Worm (Caenorhabditis elegans): ENCODE data around the gene B0410.1.

Gene B0410.1

DNA sequence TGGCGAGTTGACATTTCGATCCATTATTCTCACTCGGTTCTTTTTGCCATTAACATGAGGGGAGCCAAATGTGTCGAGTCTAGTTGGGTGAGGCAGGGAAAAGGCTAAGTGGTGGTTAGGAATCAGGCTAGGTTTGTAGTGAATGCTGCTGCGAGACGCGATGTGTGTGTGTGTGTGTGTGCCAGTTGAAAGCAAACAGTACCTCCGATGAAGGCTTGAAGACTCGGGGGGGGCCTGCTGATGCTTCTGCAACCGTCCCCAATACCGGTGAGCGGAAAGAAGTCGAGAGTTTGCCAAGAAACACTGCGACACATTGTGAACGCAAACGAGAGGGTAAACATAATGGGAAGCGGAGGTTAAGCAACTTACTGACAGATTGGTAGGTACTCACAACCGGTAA lies 23.3 kb upstream of the B0410.1 start, which contains the start of gene F53B3.3:
TSS of gene F53B3.3 (minus strand) at position 101 of the 400 bp plus-strand sequence.
- TF ChIP-seq B0019.2 (GFP tag; conservative IDR thresholded peaks at IDR 0.05) (no peak), sptf-2 (GFP tag; optimal IDR thresholded peaks at IDR 0.05) (no peak), F22D6.2 (tag; optimal IDR thresholded peaks at IDR 0.05) (no peak)

DNA sequence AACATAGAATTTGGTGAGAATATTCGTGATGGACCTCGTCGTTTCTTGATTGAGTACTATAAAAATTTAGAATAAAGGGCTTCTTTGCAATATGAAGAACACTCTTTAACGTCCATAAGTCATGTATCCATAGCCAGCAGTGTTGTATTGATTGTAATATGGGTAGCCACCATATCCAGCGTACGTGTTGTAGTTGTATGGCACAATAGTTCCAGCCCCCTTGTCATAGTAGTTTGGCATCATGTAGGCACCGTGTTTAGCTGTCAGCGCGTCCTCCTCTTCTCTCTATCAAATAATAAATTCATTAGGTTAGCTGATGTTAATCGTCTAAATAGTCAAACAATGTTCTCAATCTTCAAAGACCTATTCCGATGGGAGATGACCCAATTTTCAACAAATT lies 21.1 kb upstream of the B0410.1 start:
- TF ChIP-seq mel-28 (tag; optimal IDR thresholded peaks at IDR 0.05; ENCODE audit: borderline replicate concordance) (no peak), snpc-3.4 (tag; optimal IDR thresholded peaks at IDR 0.05) (no peak), B0261.1 (tag; optimal IDR thresholded peaks at IDR 0.05) (no peak), somi-1 (GFP tag; optimal IDR thresholded peaks at IDR 0.05) (no peak), sptf-2 (GFP tag; optimal IDR thresholded peaks at IDR 0.05) (no peak), F57A8.1 (GFP tag; optimal IDR thresholded peaks at IDR 0.05) (no peak), Y56A3A.18 (GFP tag; IDR thresholded peaks at IDR 0.05) (no peak), rcor-1 (GFP tag; IDR thresholded peaks at IDR 0.05) (no peak), F52B5.7 (tag; optimal IDR thresholded peaks at IDR 0.05) (no peak), cebp-1 (GFP tag; IDR thresholded peaks at IDR 0.05) (no peak), cebp-1 (tag; optimal IDR thresholded peaks at IDR 0.05) (no peak), hsf-1 (GFP tag; IDR thresholded peaks at IDR 0.05) (no peak), F57C9.4 (tag; optimal IDR thresholded peaks at IDR 0.05) (no peak), Y79H2A.3 (GFP tag; conservative IDR thresholded peaks at IDR 0.05) (no peak), pha-4 (tag; optimal IDR thresholded peaks at IDR 0.05) (no peak), sea-2 (GFP tag; IDR thresholded peaks at IDR 0.05) (no peak)

DNA sequence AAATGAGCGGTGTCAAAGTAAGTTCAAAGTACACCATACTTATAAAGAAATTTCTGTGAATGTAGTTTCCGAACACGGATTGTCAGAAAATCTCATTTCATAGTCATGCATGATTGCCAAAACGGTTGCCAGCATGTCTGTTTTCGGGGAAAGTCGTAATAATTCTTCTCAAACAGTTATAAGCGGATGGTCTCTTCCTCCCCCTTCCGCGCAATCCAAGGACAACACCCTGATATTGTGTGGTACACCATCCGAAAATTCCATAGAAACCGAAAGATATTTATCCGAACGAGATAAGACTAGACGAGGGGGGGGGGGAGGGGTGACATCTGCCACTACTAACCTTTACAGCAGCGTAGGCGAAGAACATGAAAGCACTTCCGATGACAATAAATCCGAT lies 19.8 kb upstream of the B0410.1 start:
- no peak for TF ChIP-seq rec-8 (tag; optimal IDR thresholded peaks at IDR 0.05)
- TF ChIP-seq hrde-1 (tag; optimal IDR thresholded peaks at IDR 0.05; ENCODE audit: borderline replicate concordance), result no peak
- no peak for TF ChIP-seq sea-2 (GFP tag; IDR thresholded peaks at IDR 0.05)
- TF ChIP-seq him-1 (tag; optimal IDR thresholded peaks at IDR 0.05), result no peak
- TF ChIP-seq ZK185.1 (tag; optimal IDR thresholded peaks at IDR 0.05; ENCODE audit: poor library complexity, severe bottlenecking), result no peak
- TF ChIP-seq C17E4.6 (GFP tag; IDR thresholded peaks at IDR 0.05), result no peak
- no peak for TF ChIP-seq F52B5.7 (tag; optimal IDR thresholded peaks at IDR 0.05)
- TF ChIP-seq nhr-80 (tag; optimal IDR thresholded peaks at IDR 0.05), result no peak
- no peak for TF ChIP-seq egl-44 (GFP tag; IDR thresholded peaks at IDR 0.05)
- TF ChIP-seq lin-35 (GFP tag; optimal IDR thresholded peaks at IDR 0.05), result no peak
- no peak for TF ChIP-seq D2030.7 (GFP tag; IDR thresholded peaks at IDR 0.05)
- TF ChIP-seq xnd-1 (tag; optimal IDR thresholded peaks at IDR 0.05), result no peak
- TF ChIP-seq tbx-9 (tag; optimal IDR thresholded peaks at IDR 0.05; ENCODE audit: borderline replicate concordance), result no peak

DNA sequence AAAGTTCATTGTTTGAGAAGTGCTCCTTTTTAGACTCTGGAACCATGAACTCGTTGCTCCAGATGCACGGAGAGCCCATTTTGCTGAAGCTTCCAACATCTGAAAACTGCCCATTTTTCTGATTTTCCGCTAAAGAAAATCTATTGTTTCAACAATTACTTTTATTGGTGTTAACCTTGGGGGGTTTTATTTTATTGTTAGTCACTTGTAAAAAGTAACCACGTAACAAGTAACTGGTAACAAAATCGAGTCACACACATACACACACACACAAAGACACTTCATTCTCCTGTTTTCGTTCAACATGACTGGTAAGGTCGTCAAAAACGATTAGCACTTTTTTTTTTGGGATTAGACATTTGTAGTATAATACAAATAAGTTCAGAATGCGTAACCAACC lies 16.9 kb upstream of the B0410.1 start:
- TF ChIP-seq nhr-90 (tag; optimal IDR thresholded peaks at IDR 0.05) (no peak), B0019.2 (GFP tag; conservative IDR thresholded peaks at IDR 0.05) (no peak), tbx-9 (tag; optimal IDR thresholded peaks at IDR 0.05; ENCODE audit: borderline replicate concordance) (no peak), ztf-6 (GFP tag; IDR thresholded peaks at IDR 0.05) (no peak), lir-1 (GFP tag; conservative IDR thresholded peaks at IDR 0.05) (no peak), F49E8.2 (tag; optimal IDR thresholded peaks at IDR 0.05; ENCODE audit: insufficient read depth) (no peak), lsy-27 (tag; optimal IDR thresholded peaks at IDR 0.05; ENCODE audit: borderline replicate concordance, insufficient read depth) (no peak), gei-17 (GFP tag; optimal IDR thresholded peaks at IDR 0.05) (no peak)

Measured in whole organism, young adult.